Fruit fly (Drosophila melanogaster): ENCODE data around the gene CG43931.

The CG43931 gene

DNA sequence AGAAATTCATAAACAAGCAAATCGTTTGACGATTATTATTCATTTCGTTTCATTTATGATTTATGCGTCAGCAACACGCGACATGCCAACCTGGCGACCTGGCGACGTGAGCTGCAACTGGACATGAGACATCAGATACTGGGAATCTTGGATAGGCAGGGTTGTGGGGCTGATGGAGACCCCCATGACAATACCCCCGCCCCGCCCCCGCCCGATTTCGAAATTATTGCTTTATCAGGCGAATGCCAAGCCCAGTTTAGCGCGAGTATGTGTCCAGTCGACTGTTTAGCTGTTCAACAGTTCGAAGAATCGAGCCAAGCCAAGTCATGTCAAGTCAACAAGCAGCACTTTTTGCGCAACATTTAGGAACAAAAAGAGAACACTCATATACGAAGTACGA is 49.6 kb downstream of the CG43931 start:
- TF ChIP-seq Myc (optimal IDR thresholded peaks at IDR 0.05) (no peak), psq (optimal IDR thresholded peaks at IDR 0.05) (no peak), ttk (optimal IDR thresholded peaks at IDR 0.05) (no peak)

Measured in Kc167 (cell line).